Comparison of ENCODE assay signal across 1 fruit fly cellular context in the genomic region with DNA sequence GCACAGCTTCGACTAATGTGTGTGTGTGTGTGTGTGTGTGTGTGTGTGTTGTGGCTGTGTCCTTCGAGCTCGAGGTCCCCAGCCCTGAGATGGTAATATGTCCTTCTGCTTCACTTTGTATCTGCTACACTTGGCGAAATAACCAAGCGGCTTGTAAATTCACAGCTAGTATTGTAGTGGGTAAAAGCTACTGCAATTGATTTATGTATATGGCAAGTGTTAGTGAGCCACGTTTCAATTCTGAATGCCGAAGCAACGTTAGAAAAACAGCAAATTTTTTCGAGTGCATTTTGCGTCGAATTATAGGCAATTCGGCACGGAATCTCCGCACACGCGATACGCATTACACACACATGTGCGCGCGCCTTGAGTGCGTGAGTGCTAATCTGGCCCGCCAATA.
TF ChIP-seq lines count a peak whose summit lies in the region.

No protein-coding gene starts in this region.

TF ChIP-seq in whole organism, embryonic, 481 proteins besides CTCF, POLR2A, EP300 and RAD21 (continued from another document and continues in another):
- no peak for TF ChIP-seq croc (GFP tag; conservative IDR thresholded peaks at IDR 0.05; lab: Robert Waterston, UW)
- no peak for TF ChIP-seq Spps (tag; optimal IDR thresholded peaks at IDR 0.05; lab: Kevin White, UChicago)
- TF ChIP-seq amos (GFP tag; IDR thresholded peaks at IDR 0.05; lab: Robert Waterston, UW; ENCODE audit: partially characterized antibody): no peak
- peak; percentile 14; the same call in 1 of the 2 replicates for TF ChIP-seq E2f2 (GFP tag; IDR thresholded peaks at IDR 0.05; lab: Robert Waterston, UW)
- TF ChIP-seq CG32532 (GFP tag; IDR thresholded peaks at IDR 0.05; lab: Robert Waterston, UW): peak; percentile 54; the same call in 1 of the 2 replicates
- TF ChIP-seq p53 (GFP tag; optimal IDR thresholded peaks at IDR 0.05; lab: Kevin White, UChicago): no peak
- peak; percentile 21 for TF ChIP-seq CG5180 (GFP tag; optimal IDR thresholded peaks at IDR 0.05; lab: Kevin White, UChicago)
- TF ChIP-seq BEAF-32 (GFP tag; optimal IDR thresholded peaks at IDR 0.05; lab: Kevin White, UChicago): no peak
- TF ChIP-seq CG8281 (tag; optimal IDR thresholded peaks at IDR 0.05; lab: Kevin White, UChicago): no peak
- TF ChIP-seq Deaf1 (tag; optimal IDR thresholded peaks at IDR 0.05; lab: Kevin White, UChicago): peak; percentile 7
- TF ChIP-seq ftz-f1 (GFP tag; optimal IDR thresholded peaks at IDR 0.05; lab: Kevin White, UChicago): no peak
- no peak for TF ChIP-seq Opbp (GFP tag; IDR thresholded peaks at IDR 0.05; lab: Robert Waterston, UW; ENCODE audit: partially characterized antibody)
- TF ChIP-seq Pdp1 (GFP tag; optimal IDR thresholded peaks at IDR 0.05; lab: Kevin White, UChicago): peak in 1 of 2 experiments; percentile 47
- TF ChIP-seq Vsx1 (GFP tag; optimal IDR thresholded peaks at IDR 0.05; lab: Kevin White, UChicago): no peak
- TF ChIP-seq CG5245 (GFP tag; optimal IDR thresholded peaks at IDR 0.05; lab: Kevin White, UChicago): peak; percentile 12
- TF ChIP-seq stwl (tag; optimal IDR thresholded peaks at IDR 0.05; lab: Kevin White, UChicago): no peak
- TF ChIP-seq sim (GFP tag; IDR thresholded peaks at IDR 0.05; lab: Robert Waterston, UW): no peak
- peak; percentile 24 for TF ChIP-seq Chrac-16 (GFP tag; optimal IDR thresholded peaks at IDR 0.05; lab: Kevin White, UChicago)
- peak; percentile 26 for TF ChIP-seq CG12155 (GFP tag; optimal IDR thresholded peaks at IDR 0.05; lab: Kevin White, UChicago)
- peak; percentile 9 for TF ChIP-seq chn (GFP tag; optimal IDR thresholded peaks at IDR 0.05; lab: Kevin White, UChicago)
- TF ChIP-seq Drgx (GFP tag; IDR thresholded peaks at IDR 0.05; lab: Robert Waterston, UW): no peak
- TF ChIP-seq CG12659 (GFP tag; optimal IDR thresholded peaks at IDR 0.05; lab: Kevin White, UChicago): peak; percentile 21
- no peak for TF ChIP-seq chinmo (GFP tag; IDR thresholded peaks at IDR 0.05; lab: Robert Waterston, UW; ENCODE audit: partially characterized antibody)
- TF ChIP-seq CG13775 (GFP tag; optimal IDR thresholded peaks at IDR 0.05; lab: Kevin White, UChicago): peak; percentile 19
- no peak for TF ChIP-seq CG4617 (GFP tag; optimal IDR thresholded peaks at IDR 0.05; lab: Kevin White, UChicago; ENCODE audit: borderline replicate concordance)
- peak; percentile 7 for TF ChIP-seq CG16863 (GFP tag; optimal IDR thresholded peaks at IDR 0.05; lab: Kevin White, UChicago)
- no peak for TF ChIP-seq mirr (GFP tag; optimal IDR thresholded peaks at IDR 0.05; lab: Kevin White, UChicago)
- TF ChIP-seq Sin3A (optimal IDR thresholded peaks at IDR 0.05; lab: Kevin White, UChicago): no peak
- TF ChIP-seq hbn (GFP tag; IDR thresholded peaks at IDR 0.05; lab: Robert Waterston, UW; ENCODE audit: partially characterized antibody): no peak
- TF ChIP-seq CG14050 (GFP tag; IDR thresholded peaks at IDR 0.05; lab: Robert Waterston, UW): no peak
- TF ChIP-seq CG7357 (GFP tag; IDR thresholded peaks at IDR 0.05; lab: Robert Waterston, UW): no peak
- no peak for TF ChIP-seq Elba2 (GFP tag; optimal IDR thresholded peaks at IDR 0.05; lab: Kevin White, UChicago)
- no peak for TF ChIP-seq NC2β (GFP tag; optimal IDR thresholded peaks at IDR 0.05; lab: Kevin White, UChicago)
- peak; percentile 58 for TF ChIP-seq Xrp1 (GFP tag; IDR thresholded peaks at IDR 0.05; lab: Robert Waterston, UW)
- TF ChIP-seq Stat92E (GFP tag; optimal IDR thresholded peaks at IDR 0.05; lab: Kevin White, UChicago): no peak
- TF ChIP-seq CG6791 (GFP tag; IDR thresholded peaks at IDR 0.05; lab: Robert Waterston, UW; ENCODE audit: partially characterized antibody): no peak
- peak; percentile 30 for TF ChIP-seq CG18619 (GFP tag; optimal IDR thresholded peaks at IDR 0.05; lab: Kevin White, UChicago)
- TF ChIP-seq MTF-1 (GFP tag; optimal IDR thresholded peaks at IDR 0.05; lab: Kevin White, UChicago; ENCODE audit: borderline replicate concordance): no peak
- TF ChIP-seq CG14965 (GFP tag; optimal IDR thresholded peaks at IDR 0.05; lab: Kevin White, UChicago; ENCODE audit: borderline replicate concordance): no peak
- peak; percentile 29; the same call in 1 of the 2 replicates for TF ChIP-seq Rx (GFP tag; IDR thresholded peaks at IDR 0.05; lab: Robert Waterston, UW)
- TF ChIP-seq CG3847 (GFP tag; IDR thresholded peaks at IDR 0.05; lab: Robert Waterston, UW): peak; percentile 46
- no peak for TF ChIP-seq pzg (GFP tag; optimal IDR thresholded peaks at IDR 0.05; lab: Kevin White, UChicago)
- no peak for TF ChIP-seq Camta (GFP tag; optimal IDR thresholded peaks at IDR 0.05; lab: Kevin White, UChicago)
- peak; percentile 39 for TF ChIP-seq CG8924 (tag; optimal IDR thresholded peaks at IDR 0.05; lab: Kevin White, UChicago)
- no peak for TF ChIP-seq cad (GFP tag; optimal IDR thresholded peaks at IDR 0.05; lab: Kevin White, UChicago)
- TF ChIP-seq crp (GFP tag; optimal IDR thresholded peaks at IDR 0.05; lab: Kevin White, UChicago): no peak
- peak; percentile 46 for TF ChIP-seq CG10979 (tag; optimal IDR thresholded peaks at IDR 0.05; lab: Kevin White, UChicago)
- peak in 1 of 2 experiments; percentile 38 for TF ChIP-seq Hr51 (GFP tag; optimal IDR thresholded peaks at IDR 0.05; lab: Kevin White, UChicago)
- no peak for TF ChIP-seq Max (GFP tag; optimal IDR thresholded peaks at IDR 0.05; lab: Kevin White, UChicago)
- no peak for TF ChIP-seq pan (optimal IDR thresholded peaks at IDR 0.05; lab: Kevin White, UChicago)
- peak in 1 of 2 experiments; percentile 30 for TF ChIP-seq pan (GFP tag; optimal IDR thresholded peaks at IDR 0.05 in 1 of 2, IDR thresholded peaks at IDR 0.05 in 1 of 2)
- peak; percentile 55 for TF ChIP-seq CoRest (tag; optimal IDR thresholded peaks at IDR 0.05; lab: Kevin White, UChicago)
- TF ChIP-seq CG11093 (GFP tag; IDR thresholded peaks at IDR 0.05; lab: Robert Waterston, UW): no peak
- 0 out of 2 replicates have a peak, but pooled peaks have one; percentile 22 for TF ChIP-seq MBD-R2 (GFP tag; IDR thresholded peaks at IDR 0.05; lab: Robert Waterston, UW)
- no peak for TF ChIP-seq CG7271 (tag; optimal IDR thresholded peaks at IDR 0.05; lab: Kevin White, UChicago)
- peak; percentile 29 for TF ChIP-seq eyg (GFP tag; optimal IDR thresholded peaks at IDR 0.05; lab: Kevin White, UChicago)
- TF ChIP-seq CG8765 (GFP tag; IDR thresholded peaks at IDR 0.05; lab: Robert Waterston, UW): no peak
- peak; percentile 34 for TF ChIP-seq CG9817 (tag; optimal IDR thresholded peaks at IDR 0.05; lab: Kevin White, UChicago)
- no peak for TF ChIP-seq Tbp (GFP tag; optimal IDR thresholded peaks at IDR 0.05; lab: Kevin White, UChicago)
- TF ChIP-seq dmrt11E (tag; optimal IDR thresholded peaks at IDR 0.05; lab: Kevin White, UChicago): peak; percentile 28
- TF ChIP-seq CG14014 (GFP tag; IDR thresholded peaks at IDR 0.05; lab: Robert Waterston, UW): 0 out of 2 replicates have a peak, but pooled peaks have one; percentile 38
- peak; percentile 16; the same call in 1 of the 2 replicates for TF ChIP-seq ttk (GFP tag; IDR thresholded peaks at IDR 0.05; lab: Robert Waterston, UW)
- no peak for TF ChIP-seq CG16779 (GFP tag; IDR thresholded peaks at IDR 0.05; lab: Robert Waterston, UW)
- no peak for TF ChIP-seq CG10431 (GFP tag; optimal IDR thresholded peaks at IDR 0.05; lab: Kevin White, UChicago)
- peak; percentile 40 for TF ChIP-seq Side (GFP tag; optimal IDR thresholded peaks at IDR 0.05; lab: Kevin White, UChicago)
- no peak for TF ChIP-seq CG5953 (GFP tag; IDR thresholded peaks at IDR 0.05; lab: Robert Waterston, UW)
- TF ChIP-seq CG1603 (tag; optimal IDR thresholded peaks at IDR 0.05; lab: Kevin White, UChicago): peak; percentile 75
- no peak for TF ChIP-seq CG32767 (GFP tag; IDR thresholded peaks at IDR 0.05; lab: Robert Waterston, UW)
- no peak for TF ChIP-seq YL-1 (GFP tag; optimal IDR thresholded peaks at IDR 0.05; lab: Kevin White, UChicago)
- TF ChIP-seq Hey (tag; optimal IDR thresholded peaks at IDR 0.05; lab: Kevin White, UChicago): peak; percentile 22
- no peak for TF ChIP-seq CG7928 (GFP tag; optimal IDR thresholded peaks at IDR 0.05; lab: Kevin White, UChicago)
- TF ChIP-seq Sry-β (GFP tag; optimal IDR thresholded peaks at IDR 0.05; lab: Kevin White, UChicago): no peak
- TF ChIP-seq CG4707 (GFP tag; optimal IDR thresholded peaks at IDR 0.05; lab: Kevin White, UChicago): peak; percentile 4
- TF ChIP-seq CG13287 (GFP tag; IDR thresholded peaks at IDR 0.05; lab: Robert Waterston, UW; ENCODE audit: partially characterized antibody): no peak
- no peak for TF ChIP-seq slou (GFP tag; optimal IDR thresholded peaks at IDR 0.05; lab: Kevin White, UChicago)
- no peak for TF ChIP-seq tup (GFP tag; optimal IDR thresholded peaks at IDR 0.05; lab: Kevin White, UChicago)
- TF ChIP-seq sr (GFP tag; IDR thresholded peaks at IDR 0.05; lab: Robert Waterston, UW): no peak
- TF ChIP-seq tll (GFP tag; optimal IDR thresholded peaks at IDR 0.05; lab: Kevin White, UChicago): no peak
- no peak for TF ChIP-seq gce (GFP tag; IDR thresholded peaks at IDR 0.05; lab: Robert Waterston, UW)
- no peak for TF ChIP-seq CG10543 (GFP tag; optimal IDR thresholded peaks at IDR 0.05; lab: Kevin White, UChicago)
- no peak for TF ChIP-seq CG34224 (GFP tag; IDR thresholded peaks at IDR 0.05; lab: Robert Waterston, UW; ENCODE audit: partially characterized antibody)
- no peak for TF ChIP-seq gt (GFP tag; IDR thresholded peaks at IDR 0.05; lab: Robert Waterston, UW)
- TF ChIP-seq HHEX (GFP tag; optimal IDR thresholded peaks at IDR 0.05; lab: Kevin White, UChicago): peak; percentile 45
- no peak for TF ChIP-seq CG15073 (GFP tag; optimal IDR thresholded peaks at IDR 0.05; lab: Kevin White, UChicago)
- TF ChIP-seq MESR4 (GFP tag; optimal IDR thresholded peaks at IDR 0.05; lab: Kevin White, UChicago): no peak
- no peak for TF ChIP-seq C15 (GFP tag; IDR thresholded peaks at IDR 0.05; lab: Robert Waterston, UW)
- TF ChIP-seq CG14667 (GFP tag; IDR thresholded peaks at IDR 0.05; lab: Robert Waterston, UW): no peak
- no peak for TF ChIP-seq NC2α (GFP tag; optimal IDR thresholded peaks at IDR 0.05; lab: Kevin White, UChicago)
- peak; percentile 35 for TF ChIP-seq CG10147 (GFP tag; optimal IDR thresholded peaks at IDR 0.05; lab: Kevin White, UChicago)
- TF ChIP-seq CG12236 (GFP tag; optimal IDR thresholded peaks at IDR 0.05; lab: Kevin White, UChicago): no peak
- peak; percentile 32 for TF ChIP-seq Hand (GFP tag; optimal IDR thresholded peaks at IDR 0.05; lab: Kevin White, UChicago)
- TF ChIP-seq aop (GFP tag; IDR thresholded peaks at IDR 0.05; lab: Robert Waterston, UW): no peak
- TF ChIP-seq lab (GFP tag; optimal IDR thresholded peaks at IDR 0.05; lab: Kevin White, UChicago): peak; percentile 74
- peak; percentile 40; the same call in 1 of the 3 replicates for TF ChIP-seq CG17361 (GFP tag; IDR thresholded peaks at IDR 0.05; lab: Robert Waterston, UW)
- TF ChIP-seq CG17568 (GFP tag; optimal IDR thresholded peaks at IDR 0.05; lab: Kevin White, UChicago): no peak
- TF ChIP-seq tin (GFP tag; optimal IDR thresholded peaks at IDR 0.05; lab: Kevin White, UChicago): peak; percentile 25
- 0 out of 2 replicates have a peak, but pooled peaks have one; percentile 41 for TF ChIP-seq Atf6 (GFP tag; IDR thresholded peaks at IDR 0.05; lab: Robert Waterston, UW)
- no peak for TF ChIP-seq kni (GFP tag; optimal IDR thresholded peaks at IDR 0.05; lab: Kevin White, UChicago)
- peak; percentile 41 for TF ChIP-seq CG12391 (tag; optimal IDR thresholded peaks at IDR 0.05; lab: Kevin White, UChicago)
- no peak for TF ChIP-seq lov (optimal IDR thresholded peaks at IDR 0.05; lab: Kevin White, UChicago)
- no peak for TF ChIP-seq lov (GFP tag; IDR thresholded peaks at IDR 0.05; lab: Robert Waterston, UW)
- no peak for TF ChIP-seq bowl (GFP tag; IDR thresholded peaks at IDR 0.05; lab: Robert Waterston, UW)
- peak; percentile 27 for TF ChIP-seq BtbVII (GFP tag; optimal IDR thresholded peaks at IDR 0.05; lab: Kevin White, UChicago)
- TF ChIP-seq grau (tag; optimal IDR thresholded peaks at IDR 0.05; lab: Kevin White, UChicago): peak; percentile 64
- no peak for TF ChIP-seq Mad (GFP tag; optimal IDR thresholded peaks at IDR 0.05; lab: Kevin White, UChicago)
- peak; percentile 28 for TF ChIP-seq az2 (GFP tag; optimal IDR thresholded peaks at IDR 0.05; lab: Kevin White, UChicago)
- peak; percentile 72 for TF ChIP-seq Hmr (GFP tag; optimal IDR thresholded peaks at IDR 0.05; lab: Kevin White, UChicago)
- TF ChIP-seq CG3065 (GFP tag; optimal IDR thresholded peaks at IDR 0.05; lab: Kevin White, UChicago): no peak
- no peak for TF ChIP-seq CG2202 (tag; optimal IDR thresholded peaks at IDR 0.05; lab: Kevin White, UChicago)
- peak; percentile 72 for TF ChIP-seq Rfx (GFP tag; IDR thresholded peaks at IDR 0.05; lab: Robert Waterston, UW)
- TF ChIP-seq crc (GFP tag; optimal IDR thresholded peaks at IDR 0.05; lab: Kevin White, UChicago): no peak
- peak; percentile 41 for TF ChIP-seq CG2712 (tag; optimal IDR thresholded peaks at IDR 0.05; lab: Kevin White, UChicago)
- TF ChIP-seq sima (GFP tag; optimal IDR thresholded peaks at IDR 0.05; lab: Kevin White, UChicago): no peak
- TF ChIP-seq caup (GFP tag; optimal IDR thresholded peaks at IDR 0.05; lab: Kevin White, UChicago; ENCODE audit: severe bottlenecking): peak; percentile 63
- TF ChIP-seq stc (GFP tag; IDR thresholded peaks at IDR 0.05; lab: Robert Waterston, UW): no peak
- TF ChIP-seq gem (tag; optimal IDR thresholded peaks at IDR 0.05; lab: Kevin White, UChicago): peak; percentile 68
- TF ChIP-seq Sox100B (GFP tag; optimal IDR thresholded peaks at IDR 0.05; lab: Kevin White, UChicago): peak; percentile 18
- TF ChIP-seq mld (GFP tag; IDR thresholded peaks at IDR 0.05; lab: Robert Waterston, UW; ENCODE audit: partially characterized antibody): no peak
- TF ChIP-seq CG31388 (GFP tag; optimal IDR thresholded peaks at IDR 0.05; lab: Kevin White, UChicago): no peak
- TF ChIP-seq Sry-δ (GFP tag; optimal IDR thresholded peaks at IDR 0.05; lab: Kevin White, UChicago): no peak
- TF ChIP-seq sob (GFP tag; IDR thresholded peaks at IDR 0.05; lab: Robert Waterston, UW): 0 out of 2 replicates have a peak, but pooled peaks have one; percentile 49
- no peak for TF ChIP-seq CG9797 (GFP tag; optimal IDR thresholded peaks at IDR 0.05; lab: Kevin White, UChicago)
- no peak for TF ChIP-seq CG8359 (GFP tag; optimal IDR thresholded peaks at IDR 0.05; lab: Kevin White, UChicago; ENCODE audit: borderline replicate concordance)
- TF ChIP-seq CG4730 (GFP tag; IDR thresholded peaks at IDR 0.05; lab: Robert Waterston, UW): 0 out of 2 replicates have a peak, but pooled peaks have one; percentile 14
- TF ChIP-seq CG17802 (tag; optimal IDR thresholded peaks at IDR 0.05; lab: Kevin White, UChicago): no peak
- TF ChIP-seq maf-S (GFP tag; optimal IDR thresholded peaks at IDR 0.05; lab: Kevin White, UChicago): peak; percentile 4
- TF ChIP-seq CG2889 (GFP tag; IDR thresholded peaks at IDR 0.05; lab: Robert Waterston, UW): no peak
